Worm (Caenorhabditis elegans): Measurements from ENCODE around the gene mrpl-18.

- TF ChIP-seq unc-130 (tag; optimal IDR thresholded peaks at IDR 0.05) (no peak), mdl-1 (tag; optimal IDR thresholded peaks at IDR 0.05) (no peak), hlh-4 (tag; optimal IDR thresholded peaks at IDR 0.05) (no peak), lir-3 (tag; optimal IDR thresholded peaks at IDR 0.05; ENCODE audit: poor library complexity) (no peak), ztf-11 (tag; optimal IDR thresholded peaks at IDR 0.05) (no peak), blmp-1 (tag; optimal IDR thresholded peaks at IDR 0.05) (no peak), ceh-8 (GFP tag; optimal IDR thresholded peaks at IDR 0.05) (no peak), hpl-2 (GFP tag; optimal IDR thresholded peaks at IDR 0.05) (no peak)
Measured at ce11 chrIII:8115877-8116276, 28.9 kb upstream of the mrpl-18 start.

Measured in whole organism, L1 larva.